Worm (Caenorhabditis elegans): ENCODE results near the gene nspg-8.

nspg-8 gene

DNA sequence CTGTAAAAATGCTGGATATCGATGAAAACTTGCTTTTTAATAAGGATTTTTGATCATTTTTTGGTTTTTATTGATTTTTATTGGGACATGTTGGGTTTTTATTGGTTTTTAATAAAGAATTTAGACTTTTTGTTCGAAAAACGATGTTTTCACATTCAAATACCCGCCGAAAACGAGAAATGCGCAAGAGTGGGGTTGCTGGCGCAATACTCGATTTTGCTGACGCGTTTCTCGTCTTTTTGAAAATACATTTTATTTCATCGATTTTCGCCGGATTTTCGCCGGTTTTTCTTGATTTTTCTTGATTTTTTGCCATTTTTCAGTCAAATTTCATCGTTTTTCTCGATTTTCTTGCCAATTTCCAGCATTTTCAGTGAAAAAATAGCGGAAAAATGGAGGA lies 39.1 kb upstream of the nspg-8 start, which contains the start of gene smr-1:
Gene smr-1, plus strand, starts transcription at position 375 of the 400 bp plus-strand sequence.
- peak; percentile 94 for TF ChIP-seq lin-13 (GFP tag; optimal IDR thresholded peaks at IDR 0.05)
- TF ChIP-seq snpc-4 (tag; optimal IDR thresholded peaks at IDR 0.05): peak; percentile 49
- peak; percentile 80 for TF ChIP-seq ztf-4 (tag; optimal IDR thresholded peaks at IDR 0.05)
- peak; percentile 78 for TF ChIP-seq egl-27 (tag; optimal IDR thresholded peaks at IDR 0.05)
- TF ChIP-seq fos-1 (tag; optimal IDR thresholded peaks at IDR 0.05): peak; percentile 58
- peak; percentile 86 for TF ChIP-seq mab-5 (tag; optimal IDR thresholded peaks at IDR 0.05)
- peak; percentile 88 for TF ChIP-seq C34F6.9 (tag; optimal IDR thresholded peaks at IDR 0.05)
- peak; percentile 72 for TF ChIP-seq ama-1 (optimal IDR thresholded peaks at IDR 0.05)
- no peak for TF ChIP-seq unc-62 (GFP tag; optimal IDR thresholded peaks at IDR 0.05)
- TF ChIP-seq unc-55 (GFP tag; optimal IDR thresholded peaks at IDR 0.05): peak; percentile 87
- peak; percentile 54 for TF ChIP-seq nhr-6 (tag; optimal IDR thresholded peaks at IDR 0.05)
- no peak for TF ChIP-seq unc-39 (tag; optimal IDR thresholded peaks at IDR 0.05)
- peak; percentile 87 for TF ChIP-seq sma-9 (GFP tag; optimal IDR thresholded peaks at IDR 0.05)
- TF ChIP-seq sma-9 (tag; optimal IDR thresholded peaks at IDR 0.05): no peak
- peak; percentile 9 for TF ChIP-seq blmp-1 (tag; optimal IDR thresholded peaks at IDR 0.05; ENCODE audit: insufficient read depth)
- TF ChIP-seq ZK546.5 (tag; optimal IDR thresholded peaks at IDR 0.05): peak; percentile 13
- peak; percentile 84 for TF ChIP-seq nhr-25 (tag; optimal IDR thresholded peaks at IDR 0.05)
- TF ChIP-seq lsy-2 (tag; optimal IDR thresholded peaks at IDR 0.05): peak; percentile 92 to 93
- TF ChIP-seq zag-1 (tag; optimal IDR thresholded peaks at IDR 0.05): peak; percentile 28
- peak; percentile 49 for TF ChIP-seq sem-4 (tag; optimal IDR thresholded peaks at IDR 0.05)
- TF ChIP-seq nhr-77 (tag; optimal IDR thresholded peaks at IDR 0.05): peak; percentile 52
- no peak for TF ChIP-seq nhr-23 (tag; optimal IDR thresholded peaks at IDR 0.05)
- peak; percentile 58 for TF ChIP-seq nhr-21 (tag; optimal IDR thresholded peaks at IDR 0.05)
- peak; percentile 25 for TF ChIP-seq nhr-237 (tag; optimal IDR thresholded peaks at IDR 0.05)
- TF ChIP-seq ztf-11 (tag; optimal IDR thresholded peaks at IDR 0.05): no peak
- TF ChIP-seq R02D3.7 (tag; optimal IDR thresholded peaks at IDR 0.05): peak; percentile 53
- TF ChIP-seq alr-1 (tag; optimal IDR thresholded peaks at IDR 0.05): no peak
- TF ChIP-seq crh-2 (tag; optimal IDR thresholded peaks at IDR 0.05): peak; percentile 87
- peak; percentile 78 for TF ChIP-seq sma-3 (GFP tag; optimal IDR thresholded peaks at IDR 0.05)
- peak; percentile 98 for TF ChIP-seq gmeb-1 (tag; optimal IDR thresholded peaks at IDR 0.05)
- TF ChIP-seq elt-3 (tag; optimal IDR thresholded peaks at IDR 0.05): no peak
- TF ChIP-seq lin-39 (tag; optimal IDR thresholded peaks at IDR 0.05): no peak
- peak; percentile 80 for TF ChIP-seq F13H6.1 (tag; optimal IDR thresholded peaks at IDR 0.05)
- TF ChIP-seq peb-1 (tag; optimal IDR thresholded peaks at IDR 0.05): no peak
- TF ChIP-seq nhr-129 (tag; optimal IDR thresholded peaks at IDR 0.05): peak; percentile 78
- peak; percentile 45 for TF ChIP-seq lin-11 (tag; optimal IDR thresholded peaks at IDR 0.05)
- peak in 1 of 2 experiments; percentile 45 for TF ChIP-seq mdl-1 (tag; optimal IDR thresholded peaks at IDR 0.05)

DNA sequence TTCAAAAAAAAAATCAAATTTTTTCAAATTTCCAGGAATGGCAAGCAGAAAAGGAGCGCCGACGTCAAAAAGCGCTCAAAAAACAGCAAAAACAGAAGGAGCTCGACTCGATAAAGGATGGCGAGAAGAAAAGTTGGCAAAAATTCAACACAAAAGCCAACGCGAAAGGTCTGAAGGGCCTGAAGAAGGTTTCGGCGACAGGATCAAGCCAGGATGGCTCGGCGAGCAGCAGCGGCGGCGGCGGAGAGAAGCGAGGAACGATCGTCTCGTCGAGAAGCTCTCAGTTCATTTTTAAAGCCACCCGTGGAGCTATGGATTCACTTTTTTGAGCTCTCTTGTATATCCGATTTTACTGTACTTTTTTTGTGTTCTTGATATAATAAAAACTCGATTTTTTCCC lies 37.0 kb upstream of the nspg-8 start:
- TF ChIP-seq ztf-11 (tag; optimal IDR thresholded peaks at IDR 0.05) (no peak), lin-13 (GFP tag; optimal IDR thresholded peaks at IDR 0.05) (no peak), alr-1 (tag; optimal IDR thresholded peaks at IDR 0.05) (no peak), snpc-4 (tag; optimal IDR thresholded peaks at IDR 0.05) (no peak), nhr-23 (tag; optimal IDR thresholded peaks at IDR 0.05) (no peak), ZK546.5 (tag; optimal IDR thresholded peaks at IDR 0.05) (no peak), ztf-4 (tag; optimal IDR thresholded peaks at IDR 0.05) (no peak), gmeb-1 (tag; optimal IDR thresholded peaks at IDR 0.05) (no peak), nhr-129 (tag; optimal IDR thresholded peaks at IDR 0.05) (no peak), elt-1 (tag; optimal IDR thresholded peaks at IDR 0.05) (no peak), unc-62 (GFP tag; optimal IDR thresholded peaks at IDR 0.05) (no peak), ztf-1 (GFP tag; conservative IDR thresholded peaks at IDR 0.05) (no peak), nhr-6 (tag; optimal IDR thresholded peaks at IDR 0.05) (no peak), fos-1 (tag; optimal IDR thresholded peaks at IDR 0.05) (no peak), crh-2 (tag; optimal IDR thresholded peaks at IDR 0.05) (no peak)

DNA sequence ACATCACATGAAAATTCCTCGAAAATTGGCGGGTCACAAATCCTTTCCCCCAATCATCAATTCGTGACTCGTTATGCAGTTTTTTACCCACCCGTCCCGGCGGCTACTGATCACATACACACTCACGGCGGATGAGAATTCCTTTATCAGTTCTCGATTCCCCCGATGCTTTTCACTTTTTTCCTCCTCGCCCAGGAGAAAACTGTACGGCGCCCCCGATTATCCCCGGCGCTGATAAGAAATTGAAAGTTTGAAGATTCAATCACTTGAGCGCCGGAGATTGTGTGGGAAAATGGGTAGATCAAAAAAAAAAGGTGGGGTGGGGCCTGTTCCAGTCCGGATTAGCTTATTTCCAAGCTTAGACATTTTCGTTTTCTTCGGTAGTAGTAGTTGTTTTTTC lies 34.0 kb upstream of the nspg-8 start:
- TF ChIP-seq peb-1 (tag; optimal IDR thresholded peaks at IDR 0.05) (no peak), blmp-1 (tag; optimal IDR thresholded peaks at IDR 0.05; ENCODE audit: insufficient read depth) (peak; percentile 28), nhr-6 (tag; optimal IDR thresholded peaks at IDR 0.05) (no peak)

All from whole organism, L2 larva.